Worm (Caenorhabditis elegans): ENCODE results near the gene K10G4.10.
"Not testable (repeated sequence)": the region's sequence is repeated elsewhere in the genome, so short reads cannot be mapped to it uniquely, and the experiment has no call there.

Gene K10G4.10

DNA sequence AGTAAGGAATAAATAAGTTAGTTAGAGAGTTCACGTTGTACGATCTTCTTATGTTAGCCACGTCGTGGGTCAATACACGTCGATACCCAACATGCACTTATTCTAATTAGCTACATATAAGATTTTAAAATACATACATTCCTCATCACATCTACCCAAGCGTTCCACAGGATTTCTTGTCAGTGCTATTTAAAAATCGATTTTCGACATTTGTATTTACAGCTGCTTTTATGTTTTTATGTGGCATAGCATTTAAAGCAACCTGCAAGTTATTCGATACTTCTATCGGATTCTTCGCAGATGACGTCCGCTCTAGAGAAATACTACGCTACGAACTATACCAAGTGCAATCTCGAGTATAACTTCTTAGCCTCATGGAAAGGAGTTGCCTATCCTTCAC lies 17.9 kb upstream of the K10G4.10 start, which contains the start of gene srh-115:
srh-115 (plus strand) TSS at position 301 of the 400 bp plus-strand sequence.
- TF ChIP-seq him-1 (tag; optimal IDR thresholded peaks at IDR 0.05): no peak
- TF ChIP-seq dao-5 (tag; optimal IDR thresholded peaks at IDR 0.05): no peak
- TF ChIP-seq W03F9.2 (tag; optimal IDR thresholded peaks at IDR 0.05): no peak

DNA sequence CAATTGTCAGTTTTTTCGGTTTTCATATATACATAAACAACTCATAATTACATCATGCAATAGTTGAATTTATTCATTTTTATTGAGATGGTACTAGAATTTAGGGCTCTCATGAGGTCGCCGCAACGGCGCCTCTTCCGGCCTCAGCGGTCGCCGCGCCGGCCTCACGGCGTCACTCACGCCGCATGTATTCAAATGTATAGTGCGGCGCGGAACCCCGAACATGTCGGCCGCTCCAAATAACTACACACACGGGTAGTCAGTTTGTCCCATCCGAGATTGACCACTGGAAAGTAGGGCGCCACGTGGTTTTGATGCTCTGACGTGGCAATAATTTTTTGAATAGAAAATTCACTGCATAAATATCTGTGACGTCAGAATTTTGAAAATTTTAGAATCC lies 15.7 kb upstream of the K10G4.10 start:
- TF ChIP-seq dao-5 (tag; optimal IDR thresholded peaks at IDR 0.05) (no peak), W03F9.2 (tag; optimal IDR thresholded peaks at IDR 0.05) (no peak), him-1 (tag; optimal IDR thresholded peaks at IDR 0.05) (no peak)

DNA sequence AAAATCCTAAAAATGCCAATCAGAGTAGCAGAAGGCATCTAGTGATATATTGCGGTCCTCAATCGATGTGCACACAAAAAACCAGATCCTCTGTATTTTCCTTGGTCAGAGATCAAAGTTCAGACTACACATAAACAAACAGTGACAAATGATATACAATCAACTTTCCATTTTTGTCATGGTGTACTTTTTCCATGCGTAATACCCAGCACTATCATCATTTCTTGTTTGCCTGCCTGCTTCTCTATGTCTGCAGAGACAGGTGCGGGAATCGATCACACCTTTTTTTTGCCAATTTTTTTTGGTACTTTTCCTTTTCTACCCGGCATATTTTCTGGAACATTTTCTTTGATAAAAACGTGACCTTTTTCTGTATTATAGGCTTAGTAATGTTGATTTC lies 15.1 kb upstream of the K10G4.10 start:
- TF ChIP-seq him-1 (tag; optimal IDR thresholded peaks at IDR 0.05) (no peak), dao-5 (tag; optimal IDR thresholded peaks at IDR 0.05) (no peak), W03F9.2 (tag; optimal IDR thresholded peaks at IDR 0.05) (no peak)

DNA sequence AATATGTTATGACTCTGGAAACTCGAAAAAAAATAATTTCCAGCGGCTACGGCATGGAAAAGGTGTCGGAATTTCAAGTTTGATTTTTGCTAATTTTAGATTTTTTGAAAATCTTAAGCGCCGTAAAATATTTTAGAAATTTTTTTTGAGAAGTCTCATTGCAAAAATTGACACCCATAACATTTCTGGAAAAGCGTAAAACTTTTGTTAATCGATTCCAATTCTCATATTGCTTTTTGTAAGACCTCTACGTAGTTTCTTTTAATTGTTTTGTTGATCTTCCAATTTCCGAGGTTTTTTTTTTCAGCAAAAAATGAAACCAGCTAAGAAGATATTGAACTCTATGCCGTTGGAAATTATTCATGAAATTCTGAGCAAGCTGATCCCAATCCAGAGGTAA lies 14.5 kb upstream of the K10G4.10 start, which contains the start of gene fbxa-85:
fbxa-85 (plus strand) TSS at position 301 of the 400 bp plus-strand sequence.
- TF ChIP-seq W03F9.2 (tag; optimal IDR thresholded peaks at IDR 0.05) (no peak), him-1 (tag; optimal IDR thresholded peaks at IDR 0.05) (no peak)

DNA sequence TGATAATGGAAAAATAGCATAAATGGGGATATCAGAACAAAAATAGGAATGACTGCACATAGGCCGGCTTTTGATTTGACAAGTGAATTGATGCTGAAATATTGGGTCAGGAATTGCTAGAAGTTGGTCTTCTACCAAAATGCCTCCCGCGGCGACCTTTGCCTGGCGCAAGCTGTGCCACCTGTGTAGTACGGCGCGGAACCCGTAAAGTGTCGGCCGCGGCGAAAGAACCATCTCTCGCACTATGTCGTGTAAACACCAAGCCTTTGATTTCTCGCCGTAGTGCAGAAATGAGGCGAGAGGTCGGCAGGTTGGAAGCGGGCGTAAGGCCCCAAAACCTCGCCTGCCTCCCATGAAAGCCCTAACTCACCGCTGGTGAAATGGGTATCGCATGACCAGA lies 12.0 kb upstream of the K10G4.10 start:
- TF ChIP-seq W03F9.2 (tag; optimal IDR thresholded peaks at IDR 0.05): no peak
- no peak for TF ChIP-seq him-1 (tag; optimal IDR thresholded peaks at IDR 0.05)
- no peak for TF ChIP-seq dao-5 (tag; optimal IDR thresholded peaks at IDR 0.05)

DNA sequence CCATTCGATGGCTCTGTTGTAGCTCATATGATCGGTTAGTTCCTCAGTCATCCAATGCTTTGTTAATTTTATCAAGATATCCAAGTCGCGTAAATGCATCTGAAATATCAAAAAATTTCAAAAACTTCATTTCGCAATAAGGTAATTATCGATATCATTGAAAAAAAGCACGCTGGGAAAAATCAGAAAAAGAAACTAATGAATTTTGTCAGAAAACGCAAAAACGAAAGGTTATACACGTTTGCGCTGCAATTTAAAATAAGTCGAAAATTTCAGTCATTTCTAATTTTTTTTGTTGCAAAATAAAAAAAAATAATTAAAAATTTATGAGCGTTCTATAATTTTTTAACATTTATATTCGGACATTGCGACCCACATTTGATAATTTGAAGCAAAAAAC lies 8.5 kb upstream of the K10G4.10 start, which contains the start of gene K10G4.3:
K10G4.3 (minus strand) TSS at position 101 of the 400 bp plus-strand sequence.
- TF ChIP-seq W03F9.2, dao-5, him-1 (tag; optimal IDR thresholded peaks at IDR 0.05): not testable (repeated sequence)

DNA sequence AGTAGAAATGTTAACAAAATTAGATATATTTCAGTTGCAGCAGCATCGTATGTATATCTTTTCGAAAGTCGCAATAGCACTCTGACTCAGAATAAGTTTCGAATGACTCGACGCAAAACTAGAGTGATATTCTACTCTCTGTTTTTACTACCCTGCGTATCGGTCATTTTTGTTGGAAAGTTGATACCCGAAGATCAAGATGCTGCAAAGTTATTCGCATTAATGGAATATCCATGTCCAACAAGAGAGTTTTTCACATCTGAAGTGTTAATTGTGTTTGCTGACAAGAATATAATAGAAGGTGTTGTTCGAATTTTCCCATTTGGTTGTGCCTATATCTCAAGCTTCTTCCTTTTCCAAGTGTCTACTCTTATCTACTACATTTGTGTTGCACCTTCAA lies 1.2 kb upstream of the K10G4.10 start:
- TF ChIP-seq him-1 (tag; optimal IDR thresholded peaks at IDR 0.05) (no peak), W03F9.2 (tag; optimal IDR thresholded peaks at IDR 0.05) (no peak)

DNA sequence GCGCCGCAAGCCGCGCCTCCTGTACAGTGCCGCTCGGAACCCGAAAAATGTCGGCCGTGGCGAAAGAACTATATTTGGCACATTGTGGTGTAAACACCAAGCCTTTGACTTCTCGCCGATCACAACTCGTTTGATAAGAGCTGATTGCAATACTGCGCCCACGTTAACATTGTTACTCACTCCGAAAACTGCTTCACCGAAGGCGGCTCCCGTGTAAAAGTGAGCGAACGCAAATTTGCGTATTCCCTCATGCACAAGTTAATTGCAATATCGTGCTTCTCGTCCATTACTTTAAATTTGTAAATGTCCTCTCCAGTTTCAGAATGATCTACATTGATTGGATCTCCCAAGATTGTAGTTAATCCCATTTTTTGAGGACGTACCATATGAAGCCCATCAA lies 10.8 kb downstream of the K10G4.10 start:
- no peak for TF ChIP-seq W03F9.2 (tag; optimal IDR thresholded peaks at IDR 0.05)
- TF ChIP-seq him-1 (tag; optimal IDR thresholded peaks at IDR 0.05): no peak
- no peak for TF ChIP-seq dao-5 (tag; optimal IDR thresholded peaks at IDR 0.05)

DNA sequence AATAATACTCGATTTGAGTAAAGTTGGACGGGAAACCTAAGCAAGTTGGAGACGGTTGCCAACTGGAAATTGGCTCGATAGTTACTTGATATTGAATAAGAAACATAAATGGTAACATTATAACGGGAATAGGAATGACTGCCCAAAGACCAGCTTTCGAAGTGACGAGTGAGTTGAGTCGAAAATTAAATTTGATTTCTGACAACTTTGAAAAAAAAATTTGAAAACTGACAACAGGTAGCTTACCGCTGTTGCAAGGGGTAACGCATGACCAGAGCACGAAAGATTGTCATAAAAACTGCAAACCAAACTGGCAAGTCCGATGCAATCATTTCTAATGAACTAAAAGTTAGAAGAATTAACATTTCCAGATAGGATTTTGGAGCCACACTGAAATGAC lies 19.4 kb downstream of the K10G4.10 start:
- no peak for TF ChIP-seq dao-5 (tag; optimal IDR thresholded peaks at IDR 0.05)
- no peak for TF ChIP-seq W03F9.2 (tag; optimal IDR thresholded peaks at IDR 0.05)
- TF ChIP-seq him-1 (tag; optimal IDR thresholded peaks at IDR 0.05): no peak

DNA sequence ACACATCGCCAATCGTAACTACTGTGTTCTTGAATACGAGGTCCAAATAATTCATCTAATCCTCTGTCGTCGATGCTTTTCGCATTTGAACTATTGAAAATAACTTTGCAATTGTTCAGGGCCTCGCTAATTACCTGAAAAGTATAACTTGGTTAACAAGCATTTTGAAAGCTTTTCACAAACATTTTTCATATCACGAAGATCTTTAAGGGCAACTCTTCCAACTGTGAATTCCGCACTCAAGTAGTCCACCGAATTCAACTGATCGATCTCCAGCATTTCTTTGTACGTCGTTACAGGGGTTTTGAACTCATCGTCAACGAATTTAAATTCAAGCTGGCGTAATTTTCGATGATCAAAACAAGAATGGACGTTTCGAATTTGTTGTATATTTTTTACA lies 23.1 kb downstream of the K10G4.10 start:
- TF ChIP-seq W03F9.2 (tag; optimal IDR thresholded peaks at IDR 0.05): no peak

DNA sequence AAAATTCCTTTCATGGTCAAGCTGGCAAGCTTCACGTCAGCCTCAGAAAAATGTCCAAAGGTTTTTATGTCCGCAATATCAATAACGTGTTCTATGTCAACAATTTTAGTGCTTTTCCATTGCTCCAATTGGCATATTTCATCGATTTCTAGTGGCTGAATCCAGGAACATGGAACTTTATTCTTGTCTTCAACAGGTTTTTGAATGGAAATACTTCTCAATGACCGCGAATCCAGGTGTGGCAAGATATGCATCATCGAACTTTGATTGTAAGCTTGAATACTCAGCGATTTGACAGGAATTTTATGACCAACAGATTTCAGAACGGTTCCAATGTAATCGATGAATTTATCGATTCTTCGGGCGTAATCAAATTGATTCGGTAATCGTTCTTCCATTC lies 25.3 kb downstream of the K10G4.10 start:
- no peak for TF ChIP-seq him-1 (tag; optimal IDR thresholded peaks at IDR 0.05)
- TF ChIP-seq dao-5 (tag; optimal IDR thresholded peaks at IDR 0.05): no peak
- no peak for TF ChIP-seq W03F9.2 (tag; optimal IDR thresholded peaks at IDR 0.05)

DNA sequence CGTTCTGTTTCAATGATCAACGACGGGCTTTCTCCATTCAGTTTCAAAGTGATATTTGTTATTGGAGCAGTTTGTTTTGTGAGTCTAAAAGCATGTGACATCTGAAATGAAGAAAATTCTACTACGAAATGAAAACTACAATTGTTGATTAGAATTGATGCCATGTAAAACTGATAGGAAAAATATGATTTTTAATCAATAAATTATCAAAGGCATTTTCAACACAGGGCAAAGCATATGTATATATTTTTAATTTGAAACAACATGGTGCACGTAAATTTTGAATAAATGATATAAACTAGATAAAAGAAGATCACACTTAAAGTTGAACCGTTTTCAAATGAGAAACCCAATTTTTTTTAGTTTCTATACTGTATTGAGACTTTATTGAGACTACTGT lies 28.0 kb downstream of the K10G4.10 start, which contains the start of gene K10G4.5:
K10G4.5 (minus strand) TSS at position 101 of the 400 bp plus-strand sequence.
- TF ChIP-seq W03F9.2 (tag; optimal IDR thresholded peaks at IDR 0.05): no peak
- TF ChIP-seq him-1 (tag; optimal IDR thresholded peaks at IDR 0.05): no peak
- no peak for TF ChIP-seq dao-5 (tag; optimal IDR thresholded peaks at IDR 0.05)

DNA sequence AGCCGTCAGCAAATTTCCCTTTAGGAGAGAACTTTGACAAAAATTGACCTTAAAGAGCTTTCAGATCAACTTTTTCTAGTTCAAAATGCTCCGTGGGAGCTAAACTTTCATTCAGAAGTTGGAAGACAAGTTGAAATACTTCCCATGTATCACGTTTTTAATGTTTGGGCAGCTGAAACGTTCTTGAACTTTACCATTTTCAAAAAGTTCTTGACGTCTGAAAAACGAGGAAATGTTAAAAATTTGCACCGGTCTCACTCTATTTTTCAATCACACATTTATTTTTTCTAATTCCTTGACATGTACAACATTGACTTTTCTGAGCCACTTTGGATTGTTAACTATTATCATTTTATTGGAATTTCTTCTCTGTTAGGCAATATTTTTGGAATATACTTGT lies 29.4 kb downstream of the K10G4.10 start, which contains the start of gene sri-70:
sri-70 (plus strand) TSS at position 301 of the 400 bp plus-strand sequence.
- TF ChIP-seq dao-5 (tag; optimal IDR thresholded peaks at IDR 0.05) (no peak), W03F9.2 (tag; optimal IDR thresholded peaks at IDR 0.05) (no peak), him-1 (tag; optimal IDR thresholded peaks at IDR 0.05) (no peak)

DNA sequence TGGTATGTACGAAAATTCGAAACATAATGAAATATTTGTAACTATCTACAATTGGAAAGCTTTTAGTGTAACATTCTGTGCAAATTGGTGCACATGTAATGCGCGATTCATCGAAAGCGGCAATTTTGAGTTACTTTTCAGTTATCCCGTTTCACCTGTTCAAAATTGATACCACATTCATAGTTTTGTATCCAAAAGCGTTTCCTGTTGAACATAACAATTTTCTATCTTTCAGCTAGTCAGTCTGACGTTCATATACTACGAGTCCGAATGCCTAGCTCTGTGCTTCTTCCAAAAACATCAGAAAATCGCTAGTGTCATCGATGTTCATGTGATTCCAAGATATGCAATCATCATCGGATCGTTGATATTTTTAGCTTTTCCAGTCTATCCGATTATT lies 30.0 kb downstream of the K10G4.10 start:
- no peak for TF ChIP-seq him-1 (tag; optimal IDR thresholded peaks at IDR 0.05)

DNA sequence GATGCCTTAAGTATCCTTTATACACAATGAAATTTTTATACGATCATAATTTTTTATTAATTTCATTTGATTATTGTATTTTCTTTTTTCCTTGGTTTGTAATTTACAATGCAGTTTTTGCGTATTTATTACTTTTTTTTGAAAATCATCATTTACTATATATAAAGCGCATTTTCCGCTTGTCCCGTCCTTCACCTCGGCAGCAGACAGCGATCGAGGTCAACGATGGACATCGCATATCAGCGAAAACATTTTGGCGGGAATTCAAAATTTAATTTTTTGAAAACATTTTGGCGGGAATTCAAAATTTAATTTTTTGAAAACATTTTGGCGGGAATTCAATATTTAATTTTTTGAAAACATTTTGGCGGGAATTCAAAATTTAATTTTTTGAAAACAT lies 34.6 kb downstream of the K10G4.10 start:
- TF ChIP-seq dao-5 (tag; optimal IDR thresholded peaks at IDR 0.05): no peak
- no peak for TF ChIP-seq him-1 (tag; optimal IDR thresholded peaks at IDR 0.05)
- no peak for TF ChIP-seq W03F9.2 (tag; optimal IDR thresholded peaks at IDR 0.05)

DNA sequence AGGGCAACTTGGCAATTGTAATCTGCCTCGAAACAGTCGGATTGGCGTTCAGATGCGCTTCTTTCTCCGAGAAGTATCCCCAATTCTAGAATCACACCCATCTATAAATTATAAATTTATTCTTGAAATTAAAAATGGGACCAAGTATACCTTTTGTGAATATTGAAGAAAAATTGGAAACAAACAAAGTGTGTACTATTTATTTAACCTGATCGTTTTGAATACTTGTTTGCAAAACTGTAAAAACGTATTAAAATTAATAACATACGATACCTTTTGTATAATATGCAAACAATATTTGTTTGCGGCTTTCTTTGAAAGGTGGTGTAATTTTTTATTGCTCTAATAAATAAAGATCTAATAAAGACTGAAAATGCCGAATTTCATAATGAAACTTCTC lies 39.0 kb downstream of the K10G4.10 start, which contains the start of gene Y61B8B.3:
Y61B8B.3 (minus strand) TSS at position 101 of the 400 bp plus-strand sequence.
- TF ChIP-seq W03F9.2 (tag; optimal IDR thresholded peaks at IDR 0.05): no peak
- no peak for TF ChIP-seq dao-5 (tag; optimal IDR thresholded peaks at IDR 0.05)
- TF ChIP-seq him-1 (tag; optimal IDR thresholded peaks at IDR 0.05): no peak
